Worm (Caenorhabditis elegans) whole organism, mixed stage, embryonic: ENCODE measurements around the gene fask-1.

ENCODE experiments used
- blmp-1 ChIP-seq: fragments of 150-350 bp; optimal IDR thresholded peaks from 2 replicates; lab custom pipeline; 2014; ENCODE audit warnings: missing biosample characterization, missing genetic modification characterization
- ceh-39 ChIP-seq: fragments of 150-350 bp; optimal IDR thresholded peaks from 2 replicates; lab custom pipeline; 2014; ENCODE audit warnings: missing biosample characterization, missing genetic modification characterization
- ces-1 ChIP-seq: fragments of 150-350 bp; optimal IDR thresholded peaks from 2 replicates; lab custom pipeline; 2014; ENCODE audit warnings: missing biosample characterization, missing genetic modification reagents, missing genetic modification characterization
- drap-1 ChIP-seq: fragments of 200-800 bp; sonication (Bioruptor generic); optimal IDR thresholded peaks from 3 replicates; lab custom pipeline; 2018; ENCODE audit warnings: mild to moderate bottlenecking, missing genetic modification characterization, missing compliant biosample characterization
- lin-13 ChIP-seq: fragments of 150-350 bp; optimal IDR thresholded peaks from 2 replicates; lab custom pipeline; 2014; ENCODE audit warnings: missing biosample characterization, missing genetic modification characterization
- lsy-2 ChIP-seq: fragments of 150-350 bp; optimal IDR thresholded peaks from 2 replicates; lab custom pipeline; 2014; ENCODE audit warnings: missing biosample characterization, missing genetic modification characterization
- nhr-12 ChIP-seq: fragments of 150-350 bp; optimal IDR thresholded peaks from 2 replicates; lab custom pipeline; 2014; ENCODE audit warnings: missing biosample characterization, missing genetic modification characterization
- pha-4 ChIP-seq: fragments of 150-350 bp; optimal IDR thresholded peaks from 2 replicates; lab custom pipeline; 2018; ENCODE audit warnings: missing biosample characterization, missing genetic modification reagents, missing genetic modification characterization
- snpc-4 ChIP-seq: fragments of 150-350 bp; optimal IDR thresholded peaks from 2 replicates; lab custom pipeline; 2014; ENCODE audit warnings: missing biosample characterization, missing genetic modification characterization
- sptf-1 ChIP-seq: sonication (generic microtip); optimal IDR thresholded peaks from 2 replicates; lab custom pipeline; 2017; ENCODE audit warnings: mild to moderate bottlenecking, missing genetic modification characterization, moderate library complexity, missing compliant biosample characterization
- unc-120 ChIP-seq: sonication (generic microtip); optimal IDR thresholded peaks from 2 replicates; lab custom pipeline; 2017; ENCODE audit warnings: missing genetic modification characterization, missing compliant biosample characterization; ENCODE audit not compliant: poor library complexity, severe bottlenecking
- unc-39 ChIP-seq: fragments of 150-350 bp; optimal IDR thresholded peaks from 2 replicates; lab custom pipeline; 2014; ENCODE audit warnings: missing biosample characterization, missing genetic modification characterization
- unc-62 ChIP-seq: fragments of 150-350 bp; optimal IDR thresholded peaks from 2 replicates; lab custom pipeline; 2014; ENCODE audit warnings: missing biosample characterization, missing genetic modification reagents, missing genetic modification characterization
- ztf-11 ChIP-seq: fragments of 150-350 bp; optimal IDR thresholded peaks from 2 replicates; lab custom pipeline; 2014; ENCODE audit warnings: missing biosample characterization, missing genetic modification characterization

DNA sequence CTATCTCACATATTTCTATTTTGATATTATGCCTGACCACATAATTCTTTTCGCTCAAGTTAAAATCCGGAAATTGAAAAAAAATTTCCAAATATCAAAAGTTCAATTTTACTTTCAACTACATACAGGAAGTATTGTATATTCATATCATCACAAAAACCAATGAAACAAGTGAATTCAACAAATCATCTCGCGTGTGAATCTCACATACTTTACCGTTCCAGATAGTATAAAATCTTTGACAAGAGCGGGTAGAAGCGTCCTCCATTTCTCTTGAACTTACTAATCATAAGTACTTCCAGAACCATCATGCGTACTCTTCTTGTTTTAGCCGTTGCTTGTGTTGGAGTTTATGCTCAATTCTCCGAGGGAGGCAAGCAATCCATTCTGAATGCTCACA, 29.1 kb upstream of the fask-1 start, which contains the start of gene scl-8:
- no peak for TF ChIP-seq lsy-2 (tag; lab: Kevin White, UChicago)
- TF ChIP-seq unc-62 (GFP tag; lab: Kevin White, UChicago) = no peak
- TF ChIP-seq snpc-4 (tag; lab: Kevin White, UChicago) = no peak
- TF ChIP-seq lin-13 (tag; lab: Kevin White, UChicago) = no peak
- TF ChIP-seq unc-120 = no peak
- TF ChIP-seq blmp-1 (tag; lab: Kevin White, UChicago) = no peak
- TF ChIP-seq unc-39 (tag; lab: Kevin White, UChicago) = no peak
- TF ChIP-seq sptf-1 = no peak
- no peak for TF ChIP-seq ztf-11 (tag; lab: Kevin White, UChicago)
- no peak for TF ChIP-seq ceh-39 (tag; lab: Kevin White, UChicago)
- TF ChIP-seq ces-1 (GFP tag; lab: Kevin White, UChicago) = no peak
- TF ChIP-seq nhr-12 (tag; lab: Kevin White, UChicago) = no peak
- TF ChIP-seq pha-4 (tag; lab: Kevin White, UChicago) = no peak
- TF ChIP-seq drap-1 = no peak
